Fruit fly (Drosophila melanogaster) whole organism, pupa: ENCODE data around the gene mRRF1.

ENCODE experiments used
- CG12605 ChIP-seq: fragments of 200-800 bp; sonication (Bioruptor generic); IDR thresholded peaks from 2 replicates; pipeline ENCODE4 v1.3.6; 2022; ENCODE audit warnings: missing biosample characterization, missing genetic modification characterization
- CG8159 ChIP-seq: fragments of 200-800 bp; sonication (Bioruptor generic); optimal IDR thresholded peaks from 3 replicates; lab custom pipeline; 2018; ENCODE audit warnings: missing biosample characterization, mild to moderate bottlenecking, missing genetic modification characterization, moderate library complexity
- CG8301 ChIP-seq: fragments of 200-800 bp; sonication (Bioruptor generic); optimal IDR thresholded peaks from 2 replicates; lab custom pipeline; 2018; ENCODE audit warnings: missing biosample characterization, mild to moderate bottlenecking, missing genetic modification characterization
- D1 ChIP-seq: fragments of 200-800 bp; sonication (Bioruptor generic); optimal IDR thresholded peaks from 2 replicates; lab custom pipeline; 2018; ENCODE audit warnings: missing biosample characterization, mild to moderate bottlenecking, missing genetic modification characterization, moderate library complexity
- Ets98B ChIP-seq: fragments of 200-800 bp; sonication (Bioruptor generic); IDR thresholded peaks from 2 replicates; pipeline ENCODE4 v1.3.6; 2022; ENCODE audit warnings: missing biosample characterization, missing genetic modification characterization
- Snoo ChIP-seq: fragments of 200-800 bp; sonication (Bioruptor generic); optimal IDR thresholded peaks from 3 replicates; lab custom pipeline; 2017; ENCODE audit warnings: missing biosample characterization, mild to moderate bottlenecking, missing genetic modification characterization, inconsistent platforms
- fd96Ca ChIP-seq: fragments of 200-800 bp; sonication (Bioruptor generic); IDR thresholded peaks from 3 replicates; pipeline ENCODE4 v1.3.6; 2022; ENCODE audit warnings: missing biosample characterization, missing genetic modification characterization

- TF ChIP-seq CG12605 (GFP tag; lab: Robert Waterston, UW), result 0 out of 2 replicates have a peak, but pooled peaks have one; percentile 39
- TF ChIP-seq Snoo (tag; lab: Kevin White, UChicago), result no peak
- TF ChIP-seq fd96Ca (GFP tag; lab: Robert Waterston, UW), result no peak
- TF ChIP-seq D1 (tag; lab: Kevin White, UChicago), result no peak
- no peak for TF ChIP-seq Ets98B (GFP tag; lab: Robert Waterston, UW)
- no peak for TF ChIP-seq CG8159 (tag; lab: Kevin White, UChicago)
- no peak for TF ChIP-seq CG8301
These were observed 15.6 kb downstream of the mRRF1 start, which contains the start of gene Hsp67Ba for dm6 chr3L:9379484-9380343.
